Worm (Caenorhabditis elegans) whole organism, L3 larva: ENCODE measurements around the gene C17C3.6.

Source experiments
- R02D3.7 ChIP-seq: fragments of 150-350 bp; optimal IDR thresholded peaks from 2 replicates; lab custom pipeline; 2014; ENCODE audit warnings: missing biosample characterization, missing genetic modification characterization
- ZK546.5 ChIP-seq: sonication (generic microtip); optimal IDR thresholded peaks from 2 replicates; lab custom pipeline; 2017; ENCODE audit warnings: missing biosample characterization, missing genetic modification characterization
- aly-2 ChIP-seq: fragments of 150-350 bp; optimal IDR thresholded peaks from 2 replicates; lab custom pipeline; 2014; ENCODE audit warnings: missing biosample characterization, missing genetic modification characterization
- ama-1 ChIP-seq: fragments of 150-350 bp; optimal IDR thresholded peaks from 2 replicates; lab custom pipeline; 2018
- ceh-16 ChIP-seq: sonication (generic microtip); optimal IDR thresholded peaks from 2 replicates; lab custom pipeline; 2017; ENCODE audit warnings: missing biosample characterization, missing genetic modification characterization
- ceh-28 ChIP-seq: fragments of 150-350 bp; optimal IDR thresholded peaks from 2 replicates; lab custom pipeline; 2014; ENCODE audit warnings: missing biosample characterization, missing genetic modification reagents, missing genetic modification characterization
- ceh-82 ChIP-seq: fragments of 150-350 bp; optimal IDR thresholded peaks from 2 replicates; lab custom pipeline; 2014; ENCODE audit warnings: missing biosample characterization, missing genetic modification characterization
- ceh-9 ChIP-seq: sonication (generic microtip); optimal IDR thresholded peaks from 2 replicates; lab custom pipeline; 2018; ENCODE audit warnings: missing biosample characterization, missing genetic modification characterization
- daf-12 ChIP-seq: fragments of 150-350 bp; optimal IDR thresholded peaks from 2 replicates; lab custom pipeline; 2014; ENCODE audit warnings: missing biosample characterization, missing genetic modification reagents, missing genetic modification characterization
- egl-27 ChIP-seq: sonication (generic microtip); optimal IDR thresholded peaks from 4 replicates; lab custom pipeline; 2017; ENCODE audit warnings: missing biosample characterization, missing genetic modification reagents, missing genetic modification characterization
- egl-5 ChIP-seq: fragments of 150-350 bp; optimal IDR thresholded peaks from 2 replicates; lab custom pipeline; 2017; ENCODE audit warnings: missing biosample characterization, missing genetic modification reagents, missing genetic modification characterization, inconsistent platforms
- elt-1 ChIP-seq: fragments of 150-350 bp; optimal IDR thresholded peaks from 2 replicates; lab custom pipeline; 2014; ENCODE audit warnings: missing biosample characterization, missing genetic modification characterization
- elt-2 ChIP-seq: sonication (generic microtip); optimal IDR thresholded peaks from 2 replicates; lab custom pipeline; 2016; ENCODE audit warnings: missing genetic modification reagents, mild to moderate bottlenecking, missing genetic modification characterization, missing compliant biosample characterization
- elt-3 ChIP-seq, 3 experiments: fragments of 150-350 bp in 1 of 3; sonication (generic microtip) in 2 of 3; optimal IDR thresholded peaks; 2 replicates in 2 of 3; 4 replicates in 1 of 3; lab custom pipeline; 2014 to 2017; ENCODE audit warnings: missing biosample characterization in 3 of 3, missing genetic modification characterization in 3 of 3
- eor-1 ChIP-seq, 2 experiments: fragments of 150-350 bp; optimal IDR thresholded peaks; 2 replicates each; lab custom pipeline; 2014 to 2018; ENCODE audit warnings: missing biosample characterization in 2 of 2, missing genetic modification characterization in 2 of 2
- fkh-10 ChIP-seq: sonication (generic microtip); optimal IDR thresholded peaks from 2 replicates; lab custom pipeline; 2017; ENCODE audit warnings: missing biosample characterization, missing genetic modification reagents, missing genetic modification characterization
- fkh-2 ChIP-seq: fragments of 150-350 bp; optimal IDR thresholded peaks from 2 replicates; lab custom pipeline; 2014; ENCODE audit warnings: missing biosample characterization, missing genetic modification reagents, missing genetic modification characterization
- fos-1 ChIP-seq: fragments of 150-350 bp; optimal IDR thresholded peaks from 2 replicates; lab custom pipeline; 2014; ENCODE audit warnings: missing biosample characterization, missing genetic modification characterization
- hmg-11 ChIP-seq: sonication (generic microtip); optimal IDR thresholded peaks from 2 replicates; lab custom pipeline; 2016; ENCODE audit warnings: missing genetic modification characterization, missing compliant biosample characterization
- jun-1 ChIP-seq: fragments of 150-350 bp; optimal IDR thresholded peaks from 2 replicates; lab custom pipeline; 2014; ENCODE audit warnings: missing biosample characterization, missing genetic modification reagents, missing genetic modification characterization
- lin-15B ChIP-seq: fragments of 150-350 bp; optimal IDR thresholded peaks from 2 replicates; lab custom pipeline; 2014; ENCODE audit warnings: missing biosample characterization, missing genetic modification characterization
- lin-39 ChIP-seq: fragments of 150-350 bp; optimal IDR thresholded peaks from 2 replicates; lab custom pipeline; 2018; ENCODE audit warnings: missing biosample characterization, missing genetic modification reagents, missing genetic modification characterization
- lsy-12 ChIP-seq: sonication (generic microtip); optimal IDR thresholded peaks from 2 replicates; lab custom pipeline; 2016; ENCODE audit warnings: mild to moderate bottlenecking, missing genetic modification characterization, missing compliant biosample characterization
- mml-1 ChIP-seq: fragments of 150-350 bp; sonication (generic microtip); optimal IDR thresholded peaks from 3 replicates; lab custom pipeline; 2014; ENCODE audit warnings: missing biosample characterization, missing genetic modification characterization
- nfya-1 ChIP-seq: sonication (generic microtip); optimal IDR thresholded peaks from 2 replicates; lab custom pipeline; 2017; ENCODE audit warnings: missing genetic modification characterization, mild to moderate bottlenecking, missing compliant biosample characterization, antibody characterized with exemption, moderate library complexity; ENCODE audit not compliant: insufficient read depth
- nhr-11 ChIP-seq: fragments of 150-350 bp; optimal IDR thresholded peaks from 2 replicates; lab custom pipeline; 2014; ENCODE audit warnings: missing biosample characterization, missing genetic modification characterization
- nhr-12 ChIP-seq: fragments of 150-350 bp; optimal IDR thresholded peaks from 2 replicates; lab custom pipeline; 2014; ENCODE audit warnings: missing biosample characterization, missing genetic modification characterization
- nhr-23 ChIP-seq: fragments of 150-350 bp; optimal IDR thresholded peaks from 2 replicates; lab custom pipeline; 2014; ENCODE audit warnings: missing biosample characterization, missing genetic modification reagents, missing genetic modification characterization
- nhr-237 ChIP-seq: fragments of 150-350 bp; optimal IDR thresholded peaks from 2 replicates; lab custom pipeline; 2014; ENCODE audit warnings: missing biosample characterization, missing genetic modification characterization
- nhr-25 ChIP-seq: sonication (generic microtip); optimal IDR thresholded peaks from 2 replicates; lab custom pipeline; 2017; ENCODE audit warnings: missing biosample characterization, missing genetic modification characterization
- nhr-28 ChIP-seq: fragments of 150-350 bp; optimal IDR thresholded peaks from 2 replicates; lab custom pipeline; 2014; ENCODE audit warnings: missing biosample characterization, missing genetic modification characterization
- nhr-43 ChIP-seq: sonication (generic microtip); optimal IDR thresholded peaks from 2 replicates; lab custom pipeline; 2016; ENCODE audit warnings: mild to moderate bottlenecking, missing genetic modification characterization, missing compliant biosample characterization; ENCODE audit not compliant: poor library complexity, severe bottlenecking
- nhr-67 ChIP-seq: fragments of 150-350 bp; optimal IDR thresholded peaks from 2 replicates; lab custom pipeline; 2014; ENCODE audit warnings: missing biosample characterization, missing genetic modification characterization
- nhr-76 ChIP-seq: fragments of 150-350 bp; sonication (generic microtip); optimal IDR thresholded peaks from 5 replicates; lab custom pipeline; 2014; ENCODE audit warnings: missing biosample characterization, missing genetic modification characterization
- nhr-77 ChIP-seq: fragments of 150-350 bp; optimal IDR thresholded peaks from 2 replicates; lab custom pipeline; 2014; ENCODE audit warnings: missing biosample characterization, missing genetic modification characterization
- pha-4 ChIP-seq: fragments of 150-350 bp; optimal IDR thresholded peaks from 2 replicates; lab custom pipeline; 2014; ENCODE audit warnings: missing biosample characterization, missing genetic modification reagents, missing genetic modification characterization
- pqm-1 ChIP-seq: fragments of 150-350 bp; optimal IDR thresholded peaks from 2 replicates; lab custom pipeline; 2017; ENCODE audit warnings: missing biosample characterization, missing genetic modification characterization, inconsistent platforms
- sea-2 ChIP-seq: fragments of 150-350 bp; sonication (generic microtip); optimal IDR thresholded peaks from 4 replicates; lab custom pipeline; 2014; ENCODE audit warnings: missing biosample characterization, missing genetic modification reagents, missing genetic modification characterization
- skn-1 ChIP-seq: fragments of 150-350 bp; optimal IDR thresholded peaks from 2 replicates; lab custom pipeline; 2014; ENCODE audit warnings: missing biosample characterization, missing genetic modification characterization
- snpc-4 ChIP-seq: fragments of 150-350 bp; optimal IDR thresholded peaks from 2 replicates; lab custom pipeline; 2014; ENCODE audit warnings: missing biosample characterization, missing genetic modification characterization
- tbx-2 ChIP-seq: sonication (generic microtip); optimal IDR thresholded peaks from 2 replicates; lab custom pipeline; 2016; ENCODE audit warnings: mild to moderate bottlenecking, missing genetic modification characterization, missing compliant biosample characterization
- unc-39 ChIP-seq: sonication (generic microtip); optimal IDR thresholded peaks from 4 replicates; lab custom pipeline; 2017; ENCODE audit warnings: missing biosample characterization, missing genetic modification characterization
- unc-62 ChIP-seq: fragments of 150-350 bp; sonication (generic microtip); optimal IDR thresholded peaks from 4 replicates; lab custom pipeline; 2014; ENCODE audit warnings: missing biosample characterization, missing genetic modification reagents, missing genetic modification characterization
- zag-1 ChIP-seq: fragments of 150-350 bp; optimal IDR thresholded peaks from 2 replicates; lab custom pipeline; 2014; ENCODE audit warnings: missing biosample characterization, missing genetic modification characterization
- ztf-11 ChIP-seq: fragments of 150-350 bp; optimal IDR thresholded peaks from 2 replicates; lab custom pipeline; 2014; ENCODE audit warnings: missing biosample characterization, missing genetic modification characterization
- ztf-4 ChIP-seq: fragments of 150-350 bp; optimal IDR thresholded peaks from 2 replicates; lab custom pipeline; 2014; ENCODE audit warnings: missing biosample characterization, missing genetic modification characterization

The C17C3.6 gene

DNA sequence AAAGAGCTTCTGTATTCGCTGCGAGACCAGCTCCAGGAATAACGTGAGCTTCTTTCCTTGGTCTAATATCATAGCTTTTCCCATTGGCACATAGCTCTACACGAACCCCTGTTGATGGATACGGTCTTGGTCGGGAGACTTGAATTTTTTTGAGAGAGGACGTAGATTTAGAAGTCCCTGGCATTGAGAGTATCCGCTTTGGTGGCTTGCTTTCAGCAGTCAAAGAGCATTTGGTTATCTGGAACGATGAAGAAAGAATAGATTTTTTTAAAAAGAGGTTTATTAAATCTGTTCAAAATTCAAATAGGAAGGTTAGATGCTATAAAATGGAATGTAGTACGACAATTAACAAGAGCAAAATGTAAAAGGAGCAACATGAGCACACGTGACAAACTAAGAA, 39.8 kb downstream of the C17C3.6 start, which contains the start of gene C17G10.13:
TSS of gene C17G10.13 (minus strand) at position 101 of the 400 bp plus-strand sequence.
- TF ChIP-seq R02D3.7 (no peak), elt-2 (tag; lab: Kevin White, UChicago) (peak; percentile 5)
- TF ChIP-seq, all 47 proteins: peak for 1

- no peak for TF ChIP-seq R02D3.7
- no peak for TF ChIP-seq ceh-28 (tag; lab: Kevin White, UChicago)
- no peak for TF ChIP-seq nhr-67
- no peak for TF ChIP-seq lsy-12 (tag; lab: Kevin White, UChicago)
- TF ChIP-seq nhr-11 (tag; lab: Kevin White, UChicago) = no peak
- no peak for TF ChIP-seq ceh-9
- TF ChIP-seq ceh-82 (tag; lab: Kevin White, UChicago) = no peak
- no peak for TF ChIP-seq ztf-11 (tag; lab: Kevin White, UChicago)
Observed at ce11 chrII:5591558-5591957, 41.7 kb downstream of the C17C3.6 start.

DNA sequence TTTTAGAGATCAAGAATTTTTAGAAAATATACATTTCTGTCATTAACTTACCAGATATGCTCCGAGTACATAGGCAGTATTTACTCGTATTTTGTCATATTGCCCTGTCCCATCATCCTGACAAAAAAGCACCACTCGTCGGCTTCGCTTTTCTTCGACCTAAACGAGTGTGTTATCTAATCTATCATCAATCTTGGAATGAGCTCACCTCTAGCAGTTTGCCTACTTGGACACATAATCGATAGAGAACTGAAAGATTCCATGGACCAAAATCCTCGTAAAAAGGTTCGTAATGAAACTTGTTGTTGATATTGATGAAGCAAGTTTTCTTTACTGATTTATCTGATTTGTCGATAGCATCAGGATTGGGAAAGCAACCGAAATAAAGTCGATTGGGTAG, 43.0 kb downstream of the C17C3.6 start:
- TF ChIP-seq elt-1 (tag; lab: Kevin White, UChicago) = peak; percentile 66
- no peak for TF ChIP-seq jun-1 (tag; lab: Kevin White, UChicago)
- TF ChIP-seq lsy-12 (tag; lab: Kevin White, UChicago) = no peak
- TF ChIP-seq, all 47 proteins: peak for 1

DNA sequence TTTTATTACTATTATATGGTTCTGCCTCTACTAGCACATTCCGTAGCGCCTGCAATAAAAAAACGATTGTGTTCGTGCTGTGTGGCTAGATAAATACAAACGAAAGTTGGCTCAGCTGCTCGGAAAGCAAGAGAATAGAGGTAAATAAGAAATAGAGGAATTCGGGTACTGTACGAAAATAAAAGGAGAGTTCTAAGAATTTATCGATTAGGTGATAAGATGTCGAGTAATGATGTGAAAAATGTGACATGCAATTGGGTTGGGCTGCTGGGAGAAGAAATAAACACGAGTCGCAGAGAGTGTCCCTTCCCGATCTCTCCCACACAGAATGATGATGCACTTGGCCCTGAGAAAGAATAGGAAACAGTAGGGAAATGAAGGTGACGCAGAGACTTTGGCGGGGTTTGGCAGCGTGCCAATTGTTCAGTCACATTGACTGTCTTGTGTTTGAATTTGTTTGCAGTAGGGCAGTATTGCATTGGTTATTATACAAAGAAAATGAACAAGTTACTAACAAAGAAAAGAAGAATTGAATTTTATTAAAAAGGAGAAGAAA, 43.6 kb downstream of the C17C3.6 start, which contains the start of gene cdc-14:
TSS of gene cdc-14 (minus strand) at position 51 of the 556 bp plus-strand sequence.
- TF ChIP-seq nhr-237 (tag; lab: Kevin White, UChicago) (no peak), ama-1 (lab: Kevin White, UChicago) (no peak), pqm-1 (no peak), mml-1 (no peak), jun-1 (tag; lab: Kevin White, UChicago) (peak; percentile 66), eor-1 (tag; optimal IDR thresholded peaks at IDR 0.05; lab: Kevin White, UChicago) (no peak), hmg-11 (tag; lab: Kevin White, UChicago) (peak; percentile 54), aly-2 (tag; lab: Kevin White, UChicago) (no peak), lin-39 (tag; lab: Kevin White, UChicago) (peak; percentile 76), nhr-23 (tag; lab: Kevin White, UChicago) (peak; percentile 54), tbx-2 (tag; lab: Kevin White, UChicago) (no peak), nhr-28 (tag; lab: Kevin White, UChicago) (no peak), ceh-82 (tag; lab: Kevin White, UChicago) (no peak), ZK546.5 (tag; lab: Kevin White, UChicago) (no peak), nhr-43 (tag; lab: Kevin White, UChicago) (peak; percentile 22), snpc-4 (tag; lab: Kevin White, UChicago) (peak; percentile 84), lsy-12 (tag; lab: Kevin White, UChicago) (no peak), ztf-4 (tag; lab: Kevin White, UChicago) (no peak), R02D3.7 (no peak), elt-1 (tag; lab: Kevin White, UChicago) (peak; percentile 53), fkh-10 (GFP tag; lab: Kevin White, UChicago) (no peak), ceh-9 (no peak), daf-12 (tag; lab: Kevin White, UChicago) (no peak), nfya-1 (peak; percentile 59), elt-2 (tag; lab: Kevin White, UChicago) (peak; percentile 73), nhr-76 (tag; lab: Kevin White, UChicago) (no peak), nhr-67 (no peak), skn-1 (tag; lab: Kevin White, UChicago) (no peak), ztf-11 (tag; lab: Kevin White, UChicago) (no peak), unc-62 (GFP tag; lab: Kevin White, UChicago) (no peak), unc-39 (tag; lab: Kevin White, UChicago) (no peak), sea-2 (no peak), fkh-2 (tag; lab: Kevin White, UChicago) (peak; percentile 38), lin-15B (tag; lab: Kevin White, UChicago) (peak; percentile 65), nhr-11 (tag; lab: Kevin White, UChicago) (no peak), egl-27 (no peak), ceh-16 (tag; lab: Kevin White, UChicago) (no peak), ceh-28 (tag; lab: Kevin White, UChicago) (peak; percentile 43), fos-1 (tag; lab: Kevin White, UChicago) (no peak), nhr-77 (tag; lab: Kevin White, UChicago) (no peak), elt-3 (tag; optimal IDR thresholded peaks at IDR 0.05; lab: Kevin White, UChicago) (no peak), pha-4 (tag; lab: Kevin White, UChicago) (peak; percentile 78), zag-1 (tag; lab: Kevin White, UChicago) (no peak), nhr-12 (tag; lab: Kevin White, UChicago) (no peak), nhr-25 (tag; lab: Kevin White, UChicago) (peak; percentile 94), egl-5 (tag; lab: Kevin White, UChicago) (peak; percentile 87)
